Worm (Caenorhabditis elegans): ENCODE results near the gene K02C4.3.

ce11 chrII:8102041-8102440, 15.4 kb upstream of the K02C4.3 start, which contains the start of gene sre-2:
- TF ChIP-seq nhr-77 (tag; optimal IDR thresholded peaks at IDR 0.05) (no peak), lin-15B (tag; optimal IDR thresholded peaks at IDR 0.05) (no peak), lin-13 (GFP tag; optimal IDR thresholded peaks at IDR 0.05) (no peak), rnt-1 (tag; optimal IDR thresholded peaks at IDR 0.05) (no peak), pax-3 (tag; optimal IDR thresholded peaks at IDR 0.05) (no peak), efl-3 (GFP tag; optimal IDR thresholded peaks at IDR 0.05) (no peak), mdl-1 (tag; optimal IDR thresholded peaks at IDR 0.05) (no peak), zip-4 (GFP tag; optimal IDR thresholded peaks at IDR 0.05) (no peak), jun-1 (tag; optimal IDR thresholded peaks at IDR 0.05) (no peak), lin-14 (GFP tag; optimal IDR thresholded peaks at IDR 0.05) (no peak), egl-27 (tag; optimal IDR thresholded peaks at IDR 0.05) (no peak), nhr-28 (tag; optimal IDR thresholded peaks at IDR 0.05) (no peak), lin-35 (GFP tag; optimal IDR thresholded peaks at IDR 0.05) (no peak), alr-1 (tag; optimal IDR thresholded peaks at IDR 0.05; ENCODE audit: borderline replicate concordance) (no peak)
